Worm (Caenorhabditis elegans): Measurements from ENCODE around the gene srx-67.

The srx-67 gene

DNA sequence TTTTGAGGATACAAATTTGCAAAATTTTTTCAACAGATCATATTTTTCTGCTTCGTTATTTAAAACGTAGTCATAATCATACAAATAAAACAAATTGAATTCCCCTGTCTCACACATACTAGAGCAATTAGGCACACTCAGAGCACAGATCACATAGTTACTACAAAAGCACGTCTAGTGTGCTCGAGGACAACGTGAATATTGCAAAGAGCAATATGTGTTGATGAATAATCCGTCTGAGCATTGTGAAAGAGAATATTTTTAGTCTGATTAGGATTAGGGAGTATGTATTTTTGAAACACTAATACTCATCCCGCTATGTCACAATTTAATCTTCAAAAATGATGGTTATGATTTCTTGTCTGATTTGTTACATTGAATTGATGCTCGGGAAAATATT lies 39.3 kb upstream of the srx-67 start:
- TF ChIP-seq daf-12 (tag; optimal IDR thresholded peaks at IDR 0.05) (no peak), daf-16 (GFP tag; optimal IDR thresholded peaks at IDR 0.05) (no peak), daf-16 (tag; optimal IDR thresholded peaks at IDR 0.05) (no peak), skn-1 (tag; optimal IDR thresholded peaks at IDR 0.05) (no peak), fkh-10 (GFP tag; optimal IDR thresholded peaks at IDR 0.05) (no peak), pha-4 (GFP tag; IDR thresholded peaks at IDR 0.05) (no peak), pha-4 (tag; optimal IDR thresholded peaks at IDR 0.05) (no peak), nhr-76 (tag; optimal IDR thresholded peaks at IDR 0.05) (no peak), nhr-10 (tag; optimal IDR thresholded peaks at IDR 0.05) (no peak), dmd-6 (GFP tag; IDR thresholded peaks at IDR 0.05) (no peak), gei-8 (GFP tag; optimal IDR thresholded peaks at IDR 0.05) (no peak), dmd-8 (GFP tag; IDR thresholded peaks at IDR 0.05) (no peak), Y48G9A.11 (GFP tag; IDR thresholded peaks at IDR 0.05) (no peak), lin-15B (tag; optimal IDR thresholded peaks at IDR 0.05) (no peak), fos-1 (tag; optimal IDR thresholded peaks at IDR 0.05) (no peak), nhr-102 (tag; optimal IDR thresholded peaks at IDR 0.05) (no peak), ceh-32 (tag; optimal IDR thresholded peaks at IDR 0.05; ENCODE audit: poor library complexity) (no peak)

DNA sequence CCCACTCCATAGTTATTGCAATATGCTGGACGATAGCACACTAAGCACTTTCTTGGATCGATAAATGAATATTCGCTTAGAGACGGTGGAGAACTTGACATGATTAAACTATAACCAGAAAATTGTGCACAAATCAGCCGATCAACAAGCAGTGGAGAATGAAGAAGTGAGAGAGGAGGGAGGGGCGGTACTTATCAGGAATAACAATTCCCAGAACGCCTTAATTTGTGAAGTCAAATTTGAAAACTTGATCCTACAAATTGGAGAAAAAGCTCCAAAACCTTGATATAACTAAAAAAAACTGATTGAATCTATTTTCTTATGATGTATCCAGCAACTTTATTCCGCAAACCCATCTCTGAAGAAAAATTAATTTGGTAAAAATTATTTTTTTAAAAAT lies 38.4 kb upstream of the srx-67 start, which contains the start of gene nhr-159:
Gene nhr-159, minus strand, starts transcription at position 101 of the 400 bp plus-strand sequence.
- TF ChIP-seq daf-16 (GFP tag; optimal IDR thresholded peaks at IDR 0.05) (no peak), daf-16 (tag; optimal IDR thresholded peaks at IDR 0.05) (no peak), mes-2 (tag; optimal IDR thresholded peaks at IDR 0.05; ENCODE audit: poor library complexity, severe bottlenecking) (no peak), Y105C5A.15 (GFP tag; IDR thresholded peaks at IDR 0.05) (no peak)

- peak; percentile 90 for TF ChIP-seq aha-1 (tag)
- no peak for TF ChIP-seq F26F4.8 (GFP tag; conservative IDR thresholded peaks at IDR 0.05)
- no peak for TF ChIP-seq pqm-1 (tag; optimal IDR thresholded peaks at IDR 0.05)
Measured at ce11 chrV:3884550-3884949, 32.0 kb upstream of the srx-67 start.

DNA sequence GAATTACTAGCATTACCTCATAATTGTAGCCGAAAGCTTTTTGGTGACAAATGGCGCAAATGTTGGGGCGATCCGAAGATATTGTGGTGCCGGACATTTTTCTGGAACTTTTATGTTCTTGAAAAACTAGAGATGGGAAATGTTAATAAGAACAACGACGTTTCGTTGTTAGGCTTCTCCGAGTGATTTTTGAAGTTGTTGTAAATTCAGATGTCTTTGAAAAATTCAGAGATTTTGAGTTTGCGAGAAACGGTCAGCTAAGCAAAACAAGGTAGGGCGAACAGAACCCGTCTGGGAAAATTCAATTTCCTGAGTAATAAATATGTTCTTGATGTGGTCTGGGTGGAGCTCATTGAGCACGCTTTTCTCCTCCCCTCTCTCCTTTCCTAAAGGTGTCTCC lies 30.5 kb upstream of the srx-67 start, which contains the start of gene nhr-124:
Gene nhr-124, minus strand, starts transcription at position 101 of the 400 bp plus-strand sequence.
- TF ChIP-seq snpc-1.2 (GFP tag; IDR thresholded peaks at IDR 0.05) = no peak

- TF ChIP-seq pqm-1 (tag; optimal IDR thresholded peaks at IDR 0.05) (peak; percentile 61), daf-16 (GFP tag; optimal IDR thresholded peaks at IDR 0.05) (no peak), daf-16 (tag; optimal IDR thresholded peaks at IDR 0.05) (peak; percentile 49), lin-15B (tag; optimal IDR thresholded peaks at IDR 0.05) (no peak), nhr-28 (tag; optimal IDR thresholded peaks at IDR 0.05) (peak; percentile 39)
Measured at ce11 chrV:3889113-3889512, 27.5 kb upstream of the srx-67 start, which contains the start of gene C17E7.13. TSS of gene C17E7.13 (minus strand) at chrV:3889288.

DNA sequence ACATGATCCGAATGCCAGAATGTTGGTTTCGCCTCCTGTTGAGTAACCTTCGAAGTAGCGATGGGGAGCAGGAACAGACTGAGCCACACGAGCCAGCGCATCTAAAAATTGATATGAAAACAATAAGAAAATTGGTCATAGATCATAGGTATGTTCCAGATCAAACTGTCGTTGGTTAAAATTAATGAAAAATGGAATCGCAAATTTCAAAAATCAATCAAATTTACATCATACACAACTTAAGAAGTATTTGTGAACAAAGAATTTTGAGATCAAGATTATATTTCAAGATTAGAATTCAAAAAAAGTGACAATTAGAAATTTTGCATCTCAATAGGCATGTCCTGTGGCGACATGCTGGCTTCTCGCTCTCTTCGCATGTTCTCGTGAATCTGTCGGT lies 25.8 kb upstream of the srx-67 start, which contains the start of gene C17E7.9:
Gene C17E7.9, minus strand, starts transcription at position 101 of the 400 bp plus-strand sequence.
- TF ChIP-seq daf-19 (GFP tag; conservative IDR thresholded peaks at IDR 0.05) (no peak), daf-8 (GFP tag; IDR thresholded peaks at IDR 0.05) (no peak), nhr-76 (tag; optimal IDR thresholded peaks at IDR 0.05) (no peak), dmd-9 (GFP tag; IDR thresholded peaks at IDR 0.05) (no peak), daf-16 (GFP tag; optimal IDR thresholded peaks at IDR 0.05) (no peak), daf-16 (tag; optimal IDR thresholded peaks at IDR 0.05) (no peak), snpc-4 (tag; optimal IDR thresholded peaks at IDR 0.05) (no peak), hif-1 (tag; optimal IDR thresholded peaks at IDR 0.05) (no peak), pha-4 (GFP tag; IDR thresholded peaks at IDR 0.05) (no peak), pha-4 (tag; optimal IDR thresholded peaks at IDR 0.05) (no peak), ZK337.2 (GFP tag; IDR thresholded peaks at IDR 0.05) (no peak), mep-1 (tag; optimal IDR thresholded peaks at IDR 0.05) (no peak), nhr-77 (tag; optimal IDR thresholded peaks at IDR 0.05) (no peak), arid-1 (GFP tag; conservative IDR thresholded peaks at IDR 0.05) (no peak), mdl-1 (tag; optimal IDR thresholded peaks at IDR 0.05) (no peak)

Data from whole organism, L4 larva.